Fruit fly (Drosophila melanogaster) whole organism, wandering third instar larva: ENCODE measurements around the gene Rpp14b.

ENCODE experiments used
- Abd-B ChIP-seq: fragments of >200 bp; optimal IDR thresholded peaks from 2 replicates; lab custom pipeline; 2017; ENCODE audit warnings: missing biosample characterization, missing genetic modification characterization
- CG32264 ChIP-seq: fragments of 200-800 bp; sonication (Bioruptor generic); optimal IDR thresholded peaks from 2 replicates; lab custom pipeline; 2016; ENCODE audit warnings: missing biosample characterization, missing genetic modification characterization
- CG9705 ChIP-seq: fragments of 200-800 bp; sonication (Bioruptor generic); optimal IDR thresholded peaks from 2 replicates; lab custom pipeline; 2018; ENCODE audit warnings: missing biosample characterization, mild to moderate bottlenecking, missing genetic modification characterization
- Dfd ChIP-seq: fragments of >200 bp; optimal IDR thresholded peaks from 2 replicates; lab custom pipeline; 2017; ENCODE audit warnings: missing biosample characterization, missing genetic modification characterization
- Dif ChIP-seq: fragments of 200-275, 200-300 bp; sonication (Bioruptor generic); optimal IDR thresholded peaks from 2 replicates; lab custom pipeline; 2018; ENCODE audit warnings: missing biosample characterization, missing genetic modification characterization; ENCODE audit not compliant: partially characterized antibody
- GATAd ChIP-seq: sonication (Bioruptor generic); optimal IDR thresholded peaks from 2 replicates; lab custom pipeline; 2016; ENCODE audit warnings: missing biosample characterization, missing genetic modification characterization
- HLH106 ChIP-seq: fragments of 200-800 bp; optimal IDR thresholded peaks from 3 replicates; lab custom pipeline; 2019; ENCODE audit warnings: missing biosample characterization, mild to moderate bottlenecking, missing genetic modification characterization, moderate library complexity
- Hr78 ChIP-seq: fragments of >200 bp; optimal IDR thresholded peaks from 2 replicates; lab custom pipeline; 2017; ENCODE audit warnings: missing biosample characterization, missing genetic modification characterization
- Hr83 ChIP-seq: fragments of 200-300 bp; sonication (Bioruptor generic); optimal IDR thresholded peaks from 2 replicates; lab custom pipeline; 2016; ENCODE audit warnings: missing biosample characterization, mild to moderate bottlenecking, missing genetic modification characterization, moderate library complexity; ENCODE audit not compliant: poor library complexity, severe bottlenecking
- Jra ChIP-seq: sonication (Bioruptor generic); optimal IDR thresholded peaks from 2 replicates; lab custom pipeline; 2016; ENCODE audit warnings: missing biosample characterization, missing genetic modification characterization
- Myc ChIP-seq: fragments of >200 bp; optimal IDR thresholded peaks from 2 replicates; lab custom pipeline; 2017
- N ChIP-seq: fragments of >200 bp; optimal IDR thresholded peaks from 2 replicates; lab custom pipeline; 2018; ENCODE audit warnings: missing biosample characterization, missing external identifiers, missing genetic modification characterization
- OdsH ChIP-seq: fragments of 200-800 bp; sonication (Bioruptor generic); optimal IDR thresholded peaks from 2 replicates; lab custom pipeline; 2016; ENCODE audit warnings: missing biosample characterization, mild to moderate bottlenecking, missing genetic modification characterization
- Rel ChIP-seq, 2 experiments: fragments of 200-800 bp; sonication (Bioruptor generic) in 1 of 2; optimal IDR thresholded peaks; 2 replicates in 1 of 2; 3 replicates in 1 of 2; lab custom pipeline; 2016 to 2019; ENCODE audit warnings: mild to moderate bottlenecking in 2 of 2, missing biosample characterization in 2 of 2, missing genetic modification characterization in 2 of 2, moderate library complexity in 1 of 2
- Sp1 ChIP-seq: fragments of 200-800 bp; sonication (Bioruptor generic); optimal IDR thresholded peaks from 3 replicates; lab custom pipeline; 2019; ENCODE audit warnings: missing biosample characterization, mild to moderate bottlenecking, missing genetic modification characterization, moderate library complexity
- Vsx2 ChIP-seq: fragments of 200-300, 225-300 bp; sonication (Bioruptor generic); optimal IDR thresholded peaks from 2 replicates; lab custom pipeline; 2018; ENCODE audit warnings: missing biosample characterization, missing genetic modification characterization; ENCODE audit not compliant: partially characterized antibody
- brk ChIP-seq: fragments of 200-800 bp; sonication (Bioruptor generic); optimal IDR thresholded peaks from 2 replicates; lab custom pipeline; 2016; ENCODE audit warnings: missing biosample characterization, mild to moderate bottlenecking, missing genetic modification characterization
- dmrt93B ChIP-seq: fragments of 200-800 bp; sonication (Bioruptor generic); optimal IDR thresholded peaks from 2 replicates; lab custom pipeline; 2018; ENCODE audit warnings: missing biosample characterization, mild to moderate bottlenecking, missing genetic modification characterization
- dsf ChIP-seq: sonication (Bioruptor generic); optimal IDR thresholded peaks from 2 replicates; lab custom pipeline; 2016; ENCODE audit warnings: missing biosample characterization, missing genetic modification characterization, borderline replicate concordance
- ey ChIP-seq: fragments of 200-800 bp; sonication (Bioruptor generic); optimal IDR thresholded peaks from 2 replicates; lab custom pipeline; 2016; ENCODE audit warnings: missing biosample characterization, missing genetic modification characterization
- foxo ChIP-seq, 2 experiments: fragments of 200-800 bp; sonication (Bioruptor generic); optimal IDR thresholded peaks; 2 replicates in 1 of 2; 3 replicates in 1 of 2; lab custom pipeline; 2016 to 2017; ENCODE audit warnings: missing biosample characterization in 2 of 2, missing genetic modification characterization in 2 of 2
- fru ChIP-seq: fragments of 200-800 bp; sonication (Bioruptor generic); optimal IDR thresholded peaks from 3 replicates; lab custom pipeline; 2016; ENCODE audit warnings: missing biosample characterization, mild to moderate bottlenecking, missing genetic modification characterization
- h ChIP-seq: fragments of 200-800 bp; sonication (Bioruptor generic); optimal IDR thresholded peaks from 3 replicates; lab custom pipeline; 2016; ENCODE audit warnings: missing biosample characterization, mild to moderate bottlenecking, missing genetic modification characterization
- jim ChIP-seq: fragments of 175-275, 200-325 bp; sonication (Bioruptor generic); optimal IDR thresholded peaks from 2 replicates; lab custom pipeline; 2016; ENCODE audit warnings: missing biosample characterization, mild to moderate bottlenecking, missing genetic modification characterization
- lola ChIP-seq: fragments of >200 bp; optimal IDR thresholded peaks from 2 replicates; lab custom pipeline; 2017; ENCODE audit warnings: missing biosample characterization, missing genetic modification characterization
- pan ChIP-seq: fragments of >200 bp; optimal IDR thresholded peaks from 2 replicates; lab custom pipeline; 2017
- psq ChIP-seq: fragments of 200-800 bp; sonication (Bioruptor generic); optimal IDR thresholded peaks from 3 replicates; lab custom pipeline; 2017; ENCODE audit warnings: missing biosample characterization, mild to moderate bottlenecking, missing genetic modification characterization, moderate library complexity
- rgr ChIP-seq: fragments of 200-800 bp; sonication (Bioruptor generic); optimal IDR thresholded peaks from 3 replicates; lab custom pipeline; 2016; ENCODE audit warnings: missing biosample characterization, mild to moderate bottlenecking, missing genetic modification characterization
- sage ChIP-seq: fragments of 200-800 bp; sonication (Bioruptor generic); optimal IDR thresholded peaks from 2 replicates; lab custom pipeline; 2016; ENCODE audit warnings: missing biosample characterization, mild to moderate bottlenecking, missing genetic modification characterization
- sv ChIP-seq: fragments of 200-800 bp; sonication (Bioruptor generic); optimal IDR thresholded peaks from 3 replicates; lab custom pipeline; 2016; ENCODE audit warnings: missing biosample characterization, missing genetic modification characterization
- tai ChIP-seq: sonication (Bioruptor generic); optimal IDR thresholded peaks from 2 replicates; lab custom pipeline; 2016; ENCODE audit warnings: missing biosample characterization, missing genetic modification characterization
- usp ChIP-seq: fragments of >200 bp; optimal IDR thresholded peaks from 2 replicates; lab custom pipeline; 2017; ENCODE audit warnings: missing biosample characterization, missing genetic modification characterization
- woc ChIP-seq: sonication (Bioruptor generic); optimal IDR thresholded peaks from 2 replicates; lab custom pipeline; 2016; ENCODE audit warnings: missing biosample characterization, mild to moderate bottlenecking, missing genetic modification characterization

Gene Rpp14b

DNA sequence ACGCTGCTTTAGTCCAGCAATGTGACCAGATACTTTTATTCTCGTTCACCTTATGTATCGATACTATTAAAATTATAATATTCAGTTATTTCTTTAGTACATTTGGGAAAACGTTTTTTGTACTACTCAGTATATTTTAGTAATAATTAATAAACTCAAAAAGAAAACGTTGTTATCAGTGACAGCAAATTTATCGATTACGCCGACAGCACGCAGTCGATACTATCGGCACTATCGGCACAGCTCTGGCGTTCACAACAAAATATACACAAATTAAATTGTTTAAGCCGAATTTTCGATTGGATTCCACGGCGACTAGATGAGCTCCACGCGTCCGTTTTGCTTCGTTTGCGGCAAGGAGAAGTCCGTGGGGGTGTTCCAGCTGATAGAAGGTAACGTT is 16.3 kb upstream of the Rpp14b start, which contains the start of the genes janA, Sry-alpha and Sry-beta:
Gene janA, minus strand, starts transcription at position 40 of the 400 bp plus-strand sequence.
Gene Sry-alpha, plus strand, starts transcription at position 226 of the 400 bp plus-strand sequence.
Gene Sry-beta, plus strand, starts transcription at position 226 of the 400 bp plus-strand sequence.
- no peak for TF ChIP-seq Abd-B (GFP tag; lab: Kevin White, UChicago)
- TF ChIP-seq GATAd (GFP tag; lab: Kevin White, UChicago) = no peak
- peak; percentile 5 for TF ChIP-seq sv
- TF ChIP-seq Hr83 (GFP tag; lab: Kevin White, UChicago) = peak; percentile 67

DNA sequence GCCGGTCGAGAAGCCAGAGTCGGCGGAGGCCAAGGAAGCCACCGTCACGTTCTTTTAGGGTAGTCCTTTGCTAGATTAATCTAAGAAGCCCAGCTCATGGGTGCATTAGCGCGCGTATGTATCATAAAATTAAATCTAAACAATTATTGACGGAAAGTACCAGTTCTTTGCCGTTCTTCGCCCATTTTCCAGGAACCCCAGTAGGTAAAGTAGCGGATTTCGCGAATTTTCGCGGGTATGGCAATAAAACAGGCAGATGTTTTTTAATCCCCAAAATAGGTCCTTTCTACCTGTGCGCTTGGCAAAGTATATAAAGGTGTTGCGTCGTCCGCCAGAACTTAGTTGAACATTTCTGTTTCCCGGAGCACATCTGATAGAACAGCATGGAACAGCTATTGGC is 14.9 kb upstream of the Rpp14b start:
- TF ChIP-seq Myc (lab: Kevin White, UChicago) = no peak
- TF ChIP-seq brk (GFP tag; lab: Kevin White, UChicago) = no peak
- TF ChIP-seq Dif (GFP tag; lab: Kevin White, UChicago) = no peak
- no peak for TF ChIP-seq Sp1 (GFP tag; lab: Kevin White, UChicago)
- no peak for TF ChIP-seq Abd-B (GFP tag; lab: Kevin White, UChicago)
- no peak for TF ChIP-seq Dfd

DNA sequence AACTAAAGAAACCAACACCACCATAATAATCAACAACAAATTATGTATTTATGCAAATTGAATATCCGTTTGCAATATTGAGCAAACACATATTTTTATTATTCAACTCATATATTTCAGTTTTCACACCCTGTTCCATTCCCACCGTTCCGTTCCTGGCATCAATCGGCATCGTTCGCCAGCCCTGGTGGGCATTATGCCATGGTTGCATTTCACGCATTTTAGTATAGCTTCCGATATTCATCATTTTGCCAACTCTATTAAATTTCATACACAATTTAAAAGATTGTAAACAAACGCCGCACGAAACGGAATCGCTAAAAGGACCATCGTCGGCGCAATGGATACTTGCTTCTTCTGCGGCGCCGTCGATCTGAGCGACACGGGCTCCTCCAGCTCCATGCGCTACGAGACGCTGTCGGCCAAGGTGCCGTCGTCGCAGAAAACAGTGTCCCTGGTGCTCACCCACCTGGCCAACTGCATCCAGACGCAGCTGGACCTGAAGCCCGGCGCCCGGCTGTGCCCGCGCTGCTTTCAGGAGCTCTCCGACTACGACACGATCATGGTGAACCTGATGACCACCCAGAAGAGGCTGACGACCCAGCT is 12.5 kb upstream of the Rpp14b start, which contains the start of gene Sry-delta:
Gene Sry-delta, plus strand, starts transcription at position 203 of the 606 bp plus-strand sequence.
- TF ChIP-seq tai (GFP tag; lab: Kevin White, UChicago) = no peak
- TF ChIP-seq rgr (GFP tag; lab: Kevin White, UChicago) = peak; percentile 80
- TF ChIP-seq brk (GFP tag; lab: Kevin White, UChicago) = no peak
- no peak for TF ChIP-seq Vsx2 (GFP tag; lab: Kevin White, UChicago)
- peak; percentile 5 for TF ChIP-seq CG32264 (GFP tag; lab: Kevin White, UChicago)
- no peak for TF ChIP-seq woc
- TF ChIP-seq Sp1 (GFP tag; lab: Kevin White, UChicago) = peak; percentile 71
- TF ChIP-seq usp (GFP tag; lab: Kevin White, UChicago) = no peak
- peak; percentile 43 for TF ChIP-seq dsf (GFP tag; lab: Kevin White, UChicago)
- no peak for TF ChIP-seq Myc (lab: Kevin White, UChicago)
- peak; percentile 61 for TF ChIP-seq OdsH (GFP tag; lab: Kevin White, UChicago)
- no peak for TF ChIP-seq dmrt93B (GFP tag; lab: Kevin White, UChicago)
- TF ChIP-seq ey = peak; percentile 73
- TF ChIP-seq sage (GFP tag; lab: Kevin White, UChicago) = no peak
- no peak for TF ChIP-seq Jra
- peak; percentile 75 for TF ChIP-seq HLH106 (tag; lab: Kevin White, UChicago)
- TF ChIP-seq pan (lab: Kevin White, UChicago) = no peak
- no peak for TF ChIP-seq h
- TF ChIP-seq sv = peak; percentile 81
- TF ChIP-seq Dif (GFP tag; lab: Kevin White, UChicago) = peak; percentile 18
- TF ChIP-seq Hr78 = no peak
- TF ChIP-seq psq (GFP tag; lab: Kevin White, UChicago) = peak; percentile 35
- no peak for TF ChIP-seq fru (GFP tag; lab: Kevin White, UChicago)
- TF ChIP-seq CG9705 (GFP tag; lab: Kevin White, UChicago) = peak; percentile 70
- TF ChIP-seq jim (GFP tag; lab: Kevin White, UChicago) = no peak
- no peak for TF ChIP-seq N (GFP tag; lab: Kevin White, UChicago)
- no peak for TF ChIP-seq lola (GFP tag; lab: Kevin White, UChicago)
- no peak for TF ChIP-seq Abd-B (GFP tag; lab: Kevin White, UChicago)
- peak; percentile 97 for TF ChIP-seq Hr83 (GFP tag; lab: Kevin White, UChicago)
- peak in 1 of 2 experiments; percentile 87 for TF ChIP-seq foxo (GFP tag; optimal IDR thresholded peaks at IDR 0.05; lab: Kevin White, UChicago)
- TF ChIP-seq Rel (GFP tag; optimal IDR thresholded peaks at IDR 0.05; lab: Kevin White, UChicago) = no peak
- no peak for TF ChIP-seq Rel (tag; optimal IDR thresholded peaks at IDR 0.05; lab: Kevin White, UChicago)
